Fruit fly (Drosophila melanogaster) whole organism, embryonic: ENCODE results near the gene CG7304.

Experiments used
- Atf3 ChIP-seq: fragments of 200-800 bp; sonication (Bioruptor generic); optimal IDR thresholded peaks from 3 replicates; lab custom pipeline; 2016; ENCODE audit warnings: missing biosample characterization, missing genetic modification characterization
- BtbVII ChIP-seq: fragments of 200-800 bp; sonication (Bioruptor generic); optimal IDR thresholded peaks from 3 replicates; lab custom pipeline; 2017; ENCODE audit warnings: missing biosample characterization, mild to moderate bottlenecking, missing genetic modification characterization
- CG10321 ChIP-seq: fragments of 200-800 bp; sonication (Bioruptor generic); IDR thresholded peaks from 2 replicates; pipeline ENCODE4 v1.3.6; 2022; ENCODE audit warnings: missing biosample characterization, missing genetic modification characterization
- CG10431 ChIP-seq: fragments of 200-800 bp; sonication (Bioruptor generic); optimal IDR thresholded peaks from 3 replicates; lab custom pipeline; 2018; ENCODE audit warnings: missing biosample characterization, mild to moderate bottlenecking, missing genetic modification characterization
- CG11456 ChIP-seq: fragments of 200-800 bp; sonication (Bioruptor generic); IDR thresholded peaks from 3 replicates; pipeline ENCODE4 v1.3.6; 2022; ENCODE audit warnings: missing biosample characterization, missing genetic modification characterization
- CG12104 ChIP-seq: fragments of 200-800 bp; sonication (Bioruptor generic); optimal IDR thresholded peaks from 3 replicates; lab custom pipeline; 2016; ENCODE audit warnings: missing biosample characterization, missing genetic modification characterization
- CG12155 ChIP-seq: fragments of 200-800 bp; sonication (Bioruptor generic); optimal IDR thresholded peaks from 3 replicates; lab custom pipeline; 2016; ENCODE audit warnings: missing biosample characterization, missing genetic modification characterization
- CG14441 ChIP-seq: fragments of 200-800 bp; sonication (Bioruptor generic); IDR thresholded peaks from 2 replicates; pipeline ENCODE4 v1.3.6; 2022; ENCODE audit warnings: missing biosample characterization, missing genetic modification characterization
- CG14965 ChIP-seq: fragments of 200-800 bp; sonication (Bioruptor generic); optimal IDR thresholded peaks from 2 replicates; lab custom pipeline; 2016; ENCODE audit warnings: missing biosample characterization, missing genetic modification characterization, borderline replicate concordance
- CG17612 ChIP-seq: fragments of 200-800 bp; sonication (Bioruptor generic); IDR thresholded peaks from 2 replicates; pipeline ENCODE4 v1.3.6; 2022; ENCODE audit warnings: missing biosample characterization, missing genetic modification characterization
- CG18476 ChIP-seq: fragments of 200-800 bp; sonication (Bioruptor generic); optimal IDR thresholded peaks from 2 replicates; lab custom pipeline; 2016; ENCODE audit warnings: missing biosample characterization, mild to moderate bottlenecking, missing genetic modification characterization
- CG2678 ChIP-seq: fragments of 200-800 bp; sonication (Bioruptor generic); optimal IDR thresholded peaks from 3 replicates; lab custom pipeline; 2019; ENCODE audit warnings: missing biosample characterization, mild to moderate bottlenecking, missing genetic modification characterization, moderate library complexity
- CG2875 ChIP-seq: fragments of 200-800 bp; sonication (Bioruptor generic); optimal IDR thresholded peaks from 2 replicates; lab custom pipeline; 2017; ENCODE audit warnings: missing biosample characterization, mild to moderate bottlenecking, missing genetic modification characterization, missing genetic modification reagents
- CG3065 ChIP-seq: fragments of 200-800 bp; sonication (Bioruptor generic); optimal IDR thresholded peaks from 2 replicates; lab custom pipeline; 2016; ENCODE audit warnings: missing biosample characterization, missing genetic modification characterization
- CG31365 ChIP-seq: fragments of 200-800 bp; sonication (Bioruptor generic); optimal IDR thresholded peaks from 2 replicates; lab custom pipeline; 2018; ENCODE audit warnings: missing biosample characterization, mild to moderate bottlenecking, missing genetic modification characterization
- CG6689 ChIP-seq: fragments of 200-800 bp; sonication (Bioruptor generic); IDR thresholded peaks from 2 replicates; pipeline ENCODE4 v1.3.6; 2022; ENCODE audit warnings: missing biosample characterization, missing genetic modification characterization
- CG7556 ChIP-seq: fragments of 200-800 bp; sonication (Bioruptor generic); optimal IDR thresholded peaks from 2 replicates; lab custom pipeline; 2017; ENCODE audit warnings: missing biosample characterization, mild to moderate bottlenecking, missing genetic modification characterization
- CG8944 ChIP-seq: fragments of 200-800 bp; sonication (Bioruptor generic); optimal IDR thresholded peaks from 3 replicates; lab custom pipeline; 2016; ENCODE audit warnings: missing biosample characterization, missing genetic modification characterization
- CG9876 ChIP-seq: fragments of 200-800 bp; sonication (Bioruptor generic); optimal IDR thresholded peaks from 2 replicates; lab custom pipeline; 2016; ENCODE audit warnings: missing biosample characterization, missing genetic modification characterization
- Chrac-16 ChIP-seq: fragments of 200-800 bp; sonication (Bioruptor generic); optimal IDR thresholded peaks from 3 replicates; lab custom pipeline; 2016; ENCODE audit warnings: missing biosample characterization, missing genetic modification characterization
- Dbx ChIP-seq: fragments of 200-800 bp; sonication (Bioruptor generic); IDR thresholded peaks from 3 replicates; pipeline ENCODE4 v1.3.6; 2022; ENCODE audit warnings: missing biosample characterization, missing genetic modification characterization
- Dip2 ChIP-seq: fragments of 200-800 bp; sonication (Bioruptor generic); IDR thresholded peaks from 2 replicates; pipeline ENCODE4 v1.3.6; 2022; ENCODE audit warnings: missing biosample characterization, missing genetic modification characterization
- E2f2 ChIP-seq: fragments of 200-800 bp; sonication (Bioruptor generic); IDR thresholded peaks from 2 replicates; pipeline ENCODE4 v1.3.6; 2022; ENCODE audit warnings: missing biosample characterization, missing genetic modification characterization
- Ets97D ChIP-seq: fragments of 200-800 bp; sonication (Bioruptor generic); optimal IDR thresholded peaks from 3 replicates; lab custom pipeline; 2016; ENCODE audit warnings: missing biosample characterization, missing genetic modification characterization
- Hey ChIP-seq: fragments of 200-800 bp; sonication (Bioruptor generic); optimal IDR thresholded peaks from 3 replicates; lab custom pipeline; 2018; ENCODE audit warnings: missing biosample characterization, mild to moderate bottlenecking, missing genetic modification characterization
- Mrtf ChIP-seq: fragments of 200-800 bp; sonication (Bioruptor generic); IDR thresholded peaks from 3 replicates; pipeline ENCODE4 v1.3.6; 2022; ENCODE audit warnings: missing biosample characterization, missing genetic modification characterization
- Myb ChIP-seq: fragments of 200-800 bp; sonication (Bioruptor generic); optimal IDR thresholded peaks from 2 replicates; lab custom pipeline; 2016; ENCODE audit warnings: missing biosample characterization, missing genetic modification characterization
- Nf-YA ChIP-seq: fragments of 200-800 bp; sonication (Bioruptor generic); IDR thresholded peaks from 2 replicates; pipeline ENCODE4 v1.3.6; 2022; ENCODE audit warnings: missing biosample characterization, missing genetic modification characterization
- Sry-δ ChIP-seq: fragments of 200-800 bp; sonication (Bioruptor generic); optimal IDR thresholded peaks from 2 replicates; lab custom pipeline; 2016; ENCODE audit warnings: missing biosample characterization, missing genetic modification characterization
- aop ChIP-seq: fragments of 200-800 bp; sonication (Bioruptor generic); IDR thresholded peaks from 2 replicates; pipeline ENCODE4 v1.3.6; 2022; ENCODE audit warnings: missing biosample characterization, missing genetic modification characterization
- ato ChIP-seq: fragments of 200-800 bp; sonication (Bioruptor generic); IDR thresholded peaks from 2 replicates; pipeline ENCODE4 v1.3.6; 2022; ENCODE audit warnings: missing biosample characterization, missing genetic modification characterization; ENCODE audit not compliant: partially characterized antibody
- chinmo ChIP-seq: fragments of 200-800 bp; sonication (Bioruptor generic); IDR thresholded peaks from 4 replicates; pipeline ENCODE4 v1.3.6; 2022; ENCODE audit warnings: missing biosample characterization, missing genetic modification characterization; ENCODE audit not compliant: partially characterized antibody
- chm ChIP-seq: fragments of 200-800 bp; sonication (Bioruptor generic); IDR thresholded peaks from 2 replicates; pipeline ENCODE4 v1.3.6; 2022; ENCODE audit warnings: missing biosample characterization, missing genetic modification characterization
- dmrt99B ChIP-seq: fragments of 200-800 bp; sonication (Bioruptor generic); optimal IDR thresholded peaks from 2 replicates; lab custom pipeline; 2018; ENCODE audit warnings: missing biosample characterization, mild to moderate bottlenecking, missing genetic modification characterization, moderate library complexity
- dpn ChIP-seq, 2 experiments: fragments of 200-800 bp; sonication (Bioruptor generic); optimal IDR thresholded peaks; 3 replicates each; lab custom pipeline; 2016; ENCODE audit warnings: missing biosample characterization in 2 of 2, missing genetic modification characterization in 2 of 2
- en ChIP-seq: fragments of 200-800 bp; sonication (Bioruptor generic); optimal IDR thresholded peaks from 2 replicates; lab custom pipeline; 2016; ENCODE audit warnings: missing biosample characterization, missing genetic modification characterization
- gt ChIP-seq: fragments of 200-800 bp; sonication (Bioruptor generic); IDR thresholded peaks from 2 replicates; pipeline ENCODE4 v1.3.6; 2022; ENCODE audit warnings: missing biosample characterization, missing genetic modification characterization
- ham ChIP-seq: fragments of 200-800 bp; sonication (Bioruptor generic); IDR thresholded peaks from 2 replicates; pipeline ENCODE4 v1.3.6; 2022; ENCODE audit warnings: missing biosample characterization, missing genetic modification characterization
- hkb ChIP-seq, 2 experiments: fragments of 200-800 bp in 1 of 2; fragments of >200 bp in 1 of 2; sonication (Bioruptor generic) in 1 of 2; IDR thresholded peaks in 1 of 2; optimal IDR thresholded peaks in 1 of 2; 2 replicates each; pipeline versions ENCODE4 v1.3.6 to Lab custom; 2017 to 2022; ENCODE audit warnings: missing biosample characterization in 1 of 2, missing genetic modification characterization in 1 of 2
- lola ChIP-seq, 3 experiments: fragments of >200 bp in 2 of 3; fragments of 200-800 bp in 1 of 3; sonication (Bioruptor generic) in 1 of 3; optimal IDR thresholded peaks; 2 replicates each; lab custom pipeline; 2017 to 2019; ENCODE audit warnings: missing biosample characterization in 3 of 3, missing genetic modification characterization in 3 of 3, mild to moderate bottlenecking in 1 of 3, moderate library complexity in 1 of 3
- maf-S ChIP-seq: fragments of 200-800 bp; sonication (Bioruptor generic); optimal IDR thresholded peaks from 2 replicates; lab custom pipeline; 2016; ENCODE audit warnings: missing biosample characterization, missing genetic modification characterization
- mirr ChIP-seq: fragments of 200-800 bp; sonication (Bioruptor generic); optimal IDR thresholded peaks from 3 replicates; lab custom pipeline; 2018; ENCODE audit warnings: missing biosample characterization, mild to moderate bottlenecking, missing genetic modification characterization
- otp ChIP-seq: fragments of 200-800 bp; sonication (Bioruptor generic); IDR thresholded peaks from 3 replicates; pipeline ENCODE4, ENCODE4 v1.3.6; 2022; ENCODE audit warnings: missing biosample characterization, missing genetic modification characterization
- psq ChIP-seq: fragments of 200-800 bp; sonication (Bioruptor generic); optimal IDR thresholded peaks from 2 replicates; lab custom pipeline; 2017; ENCODE audit warnings: missing biosample characterization, missing genetic modification characterization
- pum ChIP-seq: fragments of 200-800 bp; sonication (Bioruptor generic); optimal IDR thresholded peaks from 2 replicates; lab custom pipeline; 2016; ENCODE audit warnings: missing biosample characterization, missing genetic modification characterization
- tin ChIP-seq: fragments of 200-800 bp; sonication (Bioruptor generic); optimal IDR thresholded peaks from 3 replicates; lab custom pipeline; 2016; ENCODE audit warnings: missing biosample characterization, missing genetic modification characterization
- ttk ChIP-seq: fragments of 200-800 bp; sonication (Bioruptor generic); IDR thresholded peaks from 2 replicates; pipeline ENCODE4 v2.1.2; 2022; ENCODE audit warnings: missing biosample characterization, missing genetic modification characterization
- unc-4 ChIP-seq: fragments of 200-800 bp; sonication (Bioruptor generic); IDR thresholded peaks from 2 replicates; pipeline ENCODE4 v1.3.6; 2022; ENCODE audit warnings: missing biosample characterization, missing genetic modification characterization; ENCODE audit not compliant: partially characterized antibody
- usp ChIP-seq: fragments of >200 bp; optimal IDR thresholded peaks from 2 replicates; lab custom pipeline; 2017; ENCODE audit warnings: missing biosample characterization, missing genetic modification characterization
- wek ChIP-seq: fragments of 200-800 bp; sonication (Bioruptor generic); optimal IDR thresholded peaks from 3 replicates; lab custom pipeline; 2018; ENCODE audit warnings: missing biosample characterization, mild to moderate bottlenecking, missing genetic modification characterization, moderate library complexity
- z ChIP-seq: fragments of 200-800 bp; sonication (Bioruptor generic); IDR thresholded peaks from 3 replicates; pipeline ENCODE4 v1.3.6; 2022; ENCODE audit warnings: missing biosample characterization, missing genetic modification characterization

CG7304 gene

dm6 chr3L:15715788-15716503 lies 36.4 kb downstream of the CG7304 start, which contains the start of gene CG42571 (continued):
- no peak for TF ChIP-seq ato (GFP tag; lab: Robert Waterston, UW)
- TF ChIP-seq lola (GFP tag; optimal IDR thresholded peaks at IDR 0.05; lab: Kevin White, UChicago), result peak in 1 of 3 experiments; percentile 31
- peak; percentile 32 for TF ChIP-seq CG2678 (tag; lab: Kevin White, UChicago)
- peak; percentile 43 for TF ChIP-seq CG31365 (tag; lab: Kevin White, UChicago)
- no peak for TF ChIP-seq mirr
- no peak for TF ChIP-seq CG18476 (GFP tag; lab: Kevin White, UChicago)
- no peak for TF ChIP-seq usp (GFP tag; lab: Kevin White, UChicago)
- TF ChIP-seq wek, result peak; percentile 69
- TF ChIP-seq dmrt99B, result peak; percentile 36
- no peak for TF ChIP-seq CG14441 (GFP tag; lab: Robert Waterston, UW)
- TF ChIP-seq Atf3 (GFP tag; lab: Kevin White, UChicago), result no peak
- peak; percentile 79 for TF ChIP-seq otp (GFP tag; lab: Robert Waterston, UW)
- TF ChIP-seq Dip2 (GFP tag; lab: Robert Waterston, UW), result no peak
- no peak for TF ChIP-seq Sry-δ (GFP tag; lab: Kevin White, UChicago)
- TF ChIP-seq Myb (GFP tag; lab: Kevin White, UChicago), result no peak
- TF ChIP-seq CG14965, result no peak
- TF ChIP-seq CG9876 (GFP tag; lab: Kevin White, UChicago), result no peak
- peak; percentile 9 for TF ChIP-seq CG7556 (GFP tag; lab: Kevin White, UChicago)
- TF ChIP-seq CG12104 (GFP tag; lab: Kevin White, UChicago), result no peak
- no peak for TF ChIP-seq E2f2 (GFP tag; lab: Robert Waterston, UW)
- TF ChIP-seq unc-4 (GFP tag; lab: Robert Waterston, UW), result no peak
- no peak for TF ChIP-seq chinmo (GFP tag; lab: Robert Waterston, UW)
- TF ChIP-seq ttk (GFP tag; lab: Robert Waterston, UW), result no peak
- peak; percentile 8 for TF ChIP-seq CG3065 (GFP tag; lab: Kevin White, UChicago)
- peak; percentile 3 for TF ChIP-seq en
- no peak for TF ChIP-seq CG11456
- TF ChIP-seq Mrtf, result no peak
- no peak for TF ChIP-seq pum
- TF ChIP-seq psq (GFP tag; lab: Kevin White, UChicago), result no peak
- peak; percentile 80 for TF ChIP-seq CG2875 (GFP tag; lab: Kevin White, UChicago)
- no peak for TF ChIP-seq Nf-YA (GFP tag; lab: Robert Waterston, UW)
- TF ChIP-seq Ets97D (GFP tag; lab: Kevin White, UChicago), result no peak
- no peak for TF ChIP-seq BtbVII (GFP tag; lab: Kevin White, UChicago)
- peak; percentile 50; the same call in 1 of the 2 replicates for TF ChIP-seq chm
- no peak for TF ChIP-seq Hey (tag; lab: Kevin White, UChicago)
- TF ChIP-seq CG6689 (GFP tag; lab: Robert Waterston, UW), result no peak
- TF ChIP-seq ham (GFP tag; lab: Robert Waterston, UW), result no peak
- TF ChIP-seq gt (GFP tag; lab: Robert Waterston, UW), result no peak
- no peak for TF ChIP-seq dpn (GFP tag; optimal IDR thresholded peaks at IDR 0.05; lab: Kevin White, UChicago)
- no peak for TF ChIP-seq z (GFP tag; lab: Robert Waterston, UW)
- TF ChIP-seq maf-S, result no peak
- TF ChIP-seq Dbx, result no peak
- TF ChIP-seq CG17612 (GFP tag; lab: Robert Waterston, UW), result no peak
- no peak for TF ChIP-seq CG12155
- no peak for TF ChIP-seq CG10321 (GFP tag; lab: Robert Waterston, UW)
- TF ChIP-seq Chrac-16 (GFP tag; lab: Kevin White, UChicago), result no peak
- no peak for TF ChIP-seq aop
- TF ChIP-seq tin (GFP tag; lab: Kevin White, UChicago), result no peak
- TF ChIP-seq hkb (optimal IDR thresholded peaks at IDR 0.05; lab: Kevin White, UChicago), result no peak
- peak; percentile 70 for TF ChIP-seq hkb (GFP tag; IDR thresholded peaks at IDR 0.05; lab: Robert Waterston, UW)
- TF ChIP-seq CG8944, result peak; percentile 28
- TF ChIP-seq CG10431 (GFP tag; lab: Kevin White, UChicago), result peak; percentile 45
